Fruit fly (Drosophila melanogaster) Kc167 (cell line): Measurements from ENCODE around the gene jus.

Experiments
- Myc ChIP-seq: fragments of >200 bp; optimal IDR thresholded peaks from 2 replicates; lab custom pipeline; 2017; ENCODE audit warnings: missing external identifiers
- h ChIP-seq: fragments of >200 bp; optimal IDR thresholded peaks from 3 replicates; lab custom pipeline; 2018; ENCODE audit warnings: missing external identifiers
- insv ChIP-seq: fragments of >200 bp; optimal IDR thresholded peaks from 3 replicates; lab custom pipeline; 2018; ENCODE audit warnings: missing external identifiers
- ttk ChIP-seq: sonication (Bioruptor generic); optimal IDR thresholded peaks from 2 replicates; lab custom pipeline; 2017; ENCODE audit warnings: missing external identifiers

DNA sequence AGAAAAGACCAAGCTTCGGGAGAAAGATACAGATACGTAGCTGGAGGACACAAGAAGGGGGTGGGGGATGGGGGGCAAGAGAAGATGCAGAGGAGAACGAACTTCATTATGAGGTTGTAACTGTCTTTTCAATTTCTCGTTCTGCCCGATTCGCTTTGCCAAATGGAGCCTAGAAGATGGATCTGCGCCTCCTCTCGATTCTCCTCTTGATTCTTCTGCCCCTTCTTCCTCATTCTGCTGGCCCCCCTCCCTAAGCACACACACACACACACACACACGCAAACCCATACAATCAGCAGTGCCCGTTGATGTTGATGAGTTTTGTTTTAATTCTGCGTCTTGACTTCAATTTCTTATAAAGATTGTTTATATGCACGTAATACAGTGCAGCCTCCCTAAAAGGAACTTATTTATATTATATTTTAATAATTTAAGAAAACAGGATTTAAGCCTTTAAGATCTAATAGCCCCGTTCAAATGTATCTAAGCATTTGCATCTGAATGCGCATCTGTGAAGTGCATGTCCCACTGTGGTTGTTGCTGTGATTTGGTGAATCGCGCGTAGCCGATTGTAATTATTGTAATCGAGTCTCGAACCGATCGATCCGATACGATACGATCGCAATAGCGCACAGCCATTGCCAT, 12.3 kb upstream of the jus start:
- TF ChIP-seq Myc (lab: Kevin White, UChicago): no peak
- no peak for TF ChIP-seq insv (lab: Kevin White, UChicago)
- TF ChIP-seq h: no peak
- no peak for TF ChIP-seq ttk
